Fruit fly (Drosophila melanogaster): ENCODE data around the gene Gtpx.
A peak's percentile ranks its signal among the peaks of the same experiment; 100 is the strongest.

dm6 chr3L:3315288-3315687 lies 10.8 kb upstream of the Gtpx start, which contains the start of gene Drsl4:
- TF ChIP-seq CG8319 (GFP tag; optimal IDR thresholded peaks at IDR 0.05) (no peak), CG16779 (tag; optimal IDR thresholded peaks at IDR 0.05) (no peak), OdsH (GFP tag; optimal IDR thresholded peaks at IDR 0.05) (no peak), CG7368 (GFP tag; optimal IDR thresholded peaks at IDR 0.05) (no peak), Sox102F (GFP tag; optimal IDR thresholded peaks at IDR 0.05) (no peak), CG1621 (tag; optimal IDR thresholded peaks at IDR 0.05) (no peak), Gug (GFP tag; IDR thresholded peaks at IDR 0.05) (no peak), Met (GFP tag; optimal IDR thresholded peaks at IDR 0.05) (no peak), svp (GFP tag) (peak; percentile 81), Lpt (GFP tag; optimal IDR thresholded peaks at IDR 0.05) (no peak), net (GFP tag; optimal IDR thresholded peaks at IDR 0.05) (no peak), pdm3 (GFP tag; optimal IDR thresholded peaks at IDR 0.05) (no peak)
